Fruit fly (Drosophila melanogaster): ENCODE measurements around the gene eIF2Bbeta.
A peak's percentile ranks its signal among the peaks of the same experiment; 100 is the strongest.

eIF2Bbeta gene

dm6 chrX:2742067-2742466 lies 37.7 kb downstream of the eIF2Bbeta start (continued):
- TF ChIP-seq disco-r (GFP tag; optimal IDR thresholded peaks at IDR 0.05) (no peak), esg (GFP tag; conservative IDR thresholded peaks at IDR 0.05) (no peak), CG31365 (tag; optimal IDR thresholded peaks at IDR 0.05) (no peak), nom (GFP tag; optimal IDR thresholded peaks at IDR 0.05) (peak; percentile 78), Nf-YB (GFP tag; optimal IDR thresholded peaks at IDR 0.05) (no peak), dmrt99B (tag; optimal IDR thresholded peaks at IDR 0.05) (no peak), HLH3B (GFP tag; IDR thresholded peaks at IDR 0.05) (no peak), CG12155 (GFP tag; optimal IDR thresholded peaks at IDR 0.05) (no peak), HLH54F (GFP tag; optimal IDR thresholded peaks at IDR 0.05) (no peak), CG4404 (GFP tag; IDR thresholded peaks at IDR 0.05) (no peak), az2 (GFP tag; optimal IDR thresholded peaks at IDR 0.05) (no peak), bbx (GFP tag; IDR thresholded peaks at IDR 0.05; ENCODE audit: partially characterized antibody) (no peak), maf-S (GFP tag; optimal IDR thresholded peaks at IDR 0.05) (no peak), CG6683 (GFP tag; optimal IDR thresholded peaks at IDR 0.05) (no peak), Drgx (GFP tag; IDR thresholded peaks at IDR 0.05) (no peak), sqz (GFP tag; optimal IDR thresholded peaks at IDR 0.05) (peak; percentile 81), gce (GFP tag; IDR thresholded peaks at IDR 0.05) (no peak), tgo (GFP tag; IDR thresholded peaks at IDR 0.05) (no peak), Sox100B (GFP tag; optimal IDR thresholded peaks at IDR 0.05) (no peak), CG17328 (GFP tag; IDR thresholded peaks at IDR 0.05) (no peak), NfI (GFP tag; optimal IDR thresholded peaks at IDR 0.05) (no peak), CG8089 (GFP tag; optimal IDR thresholded peaks at IDR 0.05) (no peak), Adf1 (GFP tag; IDR thresholded peaks at IDR 0.05) (peak; percentile 53; the same call in 1 of the 2 replicates), Oli (tag; optimal IDR thresholded peaks at IDR 0.05) (no peak), grn (GFP tag; optimal IDR thresholded peaks at IDR 0.05) (no peak), Vsx1 (GFP tag; optimal IDR thresholded peaks at IDR 0.05) (no peak), aop (GFP tag; IDR thresholded peaks at IDR 0.05) (no peak), lola (GFP tag; optimal IDR thresholded peaks at IDR 0.05) (no peak), lov (optimal IDR thresholded peaks at IDR 0.05) (no peak), lov (GFP tag; IDR thresholded peaks at IDR 0.05) (no peak), nmo (GFP tag; optimal IDR thresholded peaks at IDR 0.05) (no peak), CG1603 (tag; optimal IDR thresholded peaks at IDR 0.05) (no peak), CG18011 (GFP tag; optimal IDR thresholded peaks at IDR 0.05) (no peak), Scr (GFP tag; IDR thresholded peaks at IDR 0.05; ENCODE audit: partially characterized antibody) (no peak), CG3163 (GFP tag; optimal IDR thresholded peaks at IDR 0.05) (peak; percentile 78), CG6689 (GFP tag; IDR thresholded peaks at IDR 0.05) (no peak), B-H1 (GFP tag; IDR thresholded peaks at IDR 0.05) (no peak), jing (GFP tag; optimal IDR thresholded peaks at IDR 0.05) (no peak), CG32767 (GFP tag; IDR thresholded peaks at IDR 0.05) (no peak), knrl (GFP tag; IDR thresholded peaks at IDR 0.05; ENCODE audit: partially characterized antibody) (no peak), eve (GFP tag; optimal IDR thresholded peaks at IDR 0.05) (no peak), Atf3 (GFP tag; optimal IDR thresholded peaks at IDR 0.05) (no peak), Trl (optimal IDR thresholded peaks at IDR 0.05) (peak in 1 of 2 experiments; percentile 35), Trl (GFP tag; optimal IDR thresholded peaks at IDR 0.05) (no peak), jigr1 (GFP tag; IDR thresholded peaks at IDR 0.05) (no peak), fd102C (GFP tag; optimal IDR thresholded peaks at IDR 0.05) (no peak), CG13296 (GFP tag; optimal IDR thresholded peaks at IDR 0.05) (no peak), CG14441 (GFP tag; IDR thresholded peaks at IDR 0.05) (no peak), Bdp1 (GFP tag; optimal IDR thresholded peaks at IDR 0.05) (no peak), peb (GFP tag; IDR thresholded peaks at IDR 0.05) (no peak), luna (GFP tag; optimal IDR thresholded peaks at IDR 0.05) (no peak), Nf-YC (tag; optimal IDR thresholded peaks at IDR 0.05) (no peak)
